Fruit fly (Drosophila melanogaster) whole organism, embryonic: Measurements from ENCODE around the gene His3.3B.

Experiments
- Abd-B ChIP-seq: fragments of 200-800 bp; sonication (Bioruptor generic); optimal IDR thresholded peaks from 2 replicates; lab custom pipeline; 2018; ENCODE audit warnings: missing biosample characterization, mild to moderate bottlenecking, missing genetic modification characterization, moderate library complexity
- Ada2b ChIP-seq: fragments of 200-800 bp; sonication (Bioruptor generic); IDR thresholded peaks from 2 replicates; pipeline ENCODE4 v1.3.6; 2022; ENCODE audit warnings: missing biosample characterization, missing genetic modification characterization
- CG10209 ChIP-seq: fragments of 200-800 bp; sonication (Bioruptor generic); optimal IDR thresholded peaks from 3 replicates; lab custom pipeline; 2017; ENCODE audit warnings: missing biosample characterization, mild to moderate bottlenecking, missing genetic modification characterization, missing genetic modification reagents
- CG11093 ChIP-seq: fragments of 200-800 bp; sonication (Bioruptor generic); IDR thresholded peaks from 3 replicates; pipeline ENCODE4 v1.3.6; 2022; ENCODE audit warnings: missing biosample characterization, missing genetic modification characterization
- CG11504 ChIP-seq: fragments of 200-800 bp; sonication (Bioruptor generic); optimal IDR thresholded peaks from 3 replicates; lab custom pipeline; 2019; ENCODE audit warnings: missing biosample characterization, mild to moderate bottlenecking, missing genetic modification characterization, moderate library complexity
- CG12744 ChIP-seq: fragments of 200-800 bp; sonication (Bioruptor generic); optimal IDR thresholded peaks from 2 replicates; lab custom pipeline; 2016; ENCODE audit warnings: missing biosample characterization, missing genetic modification characterization
- CG17186 ChIP-seq: fragments of 200-800 bp; sonication (Bioruptor generic); optimal IDR thresholded peaks from 3 replicates; lab custom pipeline; 2017; ENCODE audit warnings: missing biosample characterization, missing genetic modification reagents, missing genetic modification characterization
- CG17361 ChIP-seq: fragments of 200-800 bp; sonication (Bioruptor generic); IDR thresholded peaks from 3 replicates; pipeline ENCODE4 v1.3.6; 2022; ENCODE audit warnings: missing biosample characterization, missing genetic modification characterization
- CG2116 ChIP-seq: fragments of 200-800 bp; sonication (Bioruptor generic); optimal IDR thresholded peaks from 3 replicates; lab custom pipeline; 2018; ENCODE audit warnings: missing biosample characterization, mild to moderate bottlenecking, missing genetic modification characterization
- CG34224 ChIP-seq: fragments of 200-800 bp; sonication (Bioruptor generic); IDR thresholded peaks from 3 replicates; pipeline ENCODE4 v1.3.6; 2022; ENCODE audit warnings: missing biosample characterization, missing genetic modification characterization; ENCODE audit not compliant: partially characterized antibody
- CG3838 ChIP-seq: fragments of 200-800 bp; sonication (Bioruptor generic); optimal IDR thresholded peaks from 3 replicates; lab custom pipeline; 2016; ENCODE audit warnings: missing biosample characterization, missing genetic modification characterization
- CG3847 ChIP-seq: fragments of 200-800 bp; sonication (Bioruptor generic); IDR thresholded peaks from 2 replicates; pipeline ENCODE4 v1.3.6; 2022; ENCODE audit warnings: missing biosample characterization, missing genetic modification characterization
- CG3995 ChIP-seq: fragments of 200-800 bp; sonication (Bioruptor generic); optimal IDR thresholded peaks from 3 replicates; lab custom pipeline; 2016; ENCODE audit warnings: missing biosample characterization, missing genetic modification characterization
- CG4820 ChIP-seq: fragments of 200-800 bp; sonication (Bioruptor generic); optimal IDR thresholded peaks from 3 replicates; lab custom pipeline; 2016; ENCODE audit warnings: missing biosample characterization, missing genetic modification characterization
- CG5245 ChIP-seq: fragments of 200-800 bp; sonication (Bioruptor generic); optimal IDR thresholded peaks from 3 replicates; lab custom pipeline; 2016; ENCODE audit warnings: missing biosample characterization, missing genetic modification characterization
- CG6272 ChIP-seq: fragments of 200-800 bp; sonication (Bioruptor generic); IDR thresholded peaks from 2 replicates; pipeline ENCODE4 v1.3.6; 2022; ENCODE audit warnings: missing biosample characterization, missing genetic modification characterization
- CG9437 ChIP-seq: fragments of 200-800 bp; sonication (Bioruptor generic); optimal IDR thresholded peaks from 2 replicates; lab custom pipeline; 2018; ENCODE audit warnings: missing biosample characterization, mild to moderate bottlenecking, missing genetic modification characterization
- D19B ChIP-seq: fragments of 200-800 bp; sonication (Bioruptor generic); optimal IDR thresholded peaks from 2 replicates; lab custom pipeline; 2017; ENCODE audit warnings: missing biosample characterization, mild to moderate bottlenecking, missing genetic modification characterization
- Dip3 ChIP-seq: fragments of 200-800 bp; sonication (Bioruptor generic); optimal IDR thresholded peaks from 3 replicates; lab custom pipeline; 2016; ENCODE audit warnings: missing biosample characterization, missing genetic modification characterization
- Drgx ChIP-seq: fragments of 200-800 bp; sonication (Bioruptor generic); IDR thresholded peaks from 2 replicates; pipeline ENCODE4 v1.3.6; 2022; ENCODE audit warnings: missing biosample characterization, missing genetic modification characterization
- Fer1 ChIP-seq: fragments of 200-800 bp; sonication (Bioruptor generic); optimal IDR thresholded peaks from 2 replicates; lab custom pipeline; 2017; ENCODE audit warnings: missing biosample characterization, mild to moderate bottlenecking, missing genetic modification characterization
- Gsc ChIP-seq: fragments of 200-800 bp; sonication (Bioruptor generic); IDR thresholded peaks from 2 replicates; pipeline ENCODE4 v1.3.6; 2022; ENCODE audit warnings: missing biosample characterization, missing genetic modification characterization
- H15 ChIP-seq: fragments of 200-800 bp; sonication (Bioruptor generic); IDR thresholded peaks from 3 replicates; pipeline ENCODE4 v1.3.6; 2022; ENCODE audit warnings: missing biosample characterization, missing genetic modification characterization
- HmgZ ChIP-seq: fragments of 200-800 bp; sonication (Bioruptor generic); optimal IDR thresholded peaks from 2 replicates; lab custom pipeline; 2018; ENCODE audit warnings: missing biosample characterization, mild to moderate bottlenecking, missing genetic modification characterization
- Max ChIP-seq: fragments of 200-800 bp; sonication (Bioruptor generic); optimal IDR thresholded peaks from 2 replicates; lab custom pipeline; 2016; ENCODE audit warnings: missing biosample characterization, mild to moderate bottlenecking, missing genetic modification characterization
- Oaz ChIP-seq: fragments of 200-800 bp; sonication (Bioruptor generic); IDR thresholded peaks from 2 replicates; pipeline ENCODE4 v1.3.6; 2022; ENCODE audit warnings: missing biosample characterization, missing genetic modification characterization
- Six4 ChIP-seq: fragments of 200-800 bp; sonication (Bioruptor generic); optimal IDR thresholded peaks from 2 replicates; lab custom pipeline; 2016; ENCODE audit warnings: missing biosample characterization, missing genetic modification characterization
- Usf ChIP-seq: fragments of 200-800 bp; sonication (Bioruptor generic); optimal IDR thresholded peaks from 2 replicates; lab custom pipeline; 2017; ENCODE audit warnings: missing genotype, missing biosample characterization, missing genetic modification characterization
- cas ChIP-seq: fragments of 200-800 bp; sonication (Bioruptor generic); IDR thresholded peaks from 2 replicates; pipeline ENCODE4 v1.3.6; 2022; ENCODE audit warnings: missing biosample characterization, missing genetic modification characterization
- cato ChIP-seq: fragments of 200-800 bp; sonication (Bioruptor generic); optimal IDR thresholded peaks from 2 replicates; lab custom pipeline; 2016; ENCODE audit warnings: missing biosample characterization, missing genetic modification characterization, borderline replicate concordance
- dimm ChIP-seq: fragments of 200-800 bp; sonication (Bioruptor generic); IDR thresholded peaks from 2 replicates; pipeline ENCODE4 v1.3.6; 2022; ENCODE audit warnings: missing biosample characterization, missing genetic modification characterization
- dpn ChIP-seq, 2 experiments: fragments of 200-800 bp; sonication (Bioruptor generic); optimal IDR thresholded peaks; 3 replicates each; lab custom pipeline; 2016; ENCODE audit warnings: missing biosample characterization in 2 of 2, missing genetic modification characterization in 2 of 2
- ems ChIP-seq: fragments of 200-800 bp; sonication (Bioruptor generic); optimal IDR thresholded peaks from 3 replicates; lab custom pipeline; 2016; ENCODE audit warnings: missing biosample characterization, missing genetic modification characterization
- grau ChIP-seq: fragments of 200-800 bp; optimal IDR thresholded peaks from 3 replicates; lab custom pipeline; 2019; ENCODE audit warnings: missing biosample characterization, mild to moderate bottlenecking, missing genetic modification characterization, moderate library complexity
- grn ChIP-seq: fragments of 200-800 bp; sonication (Bioruptor generic); optimal IDR thresholded peaks from 3 replicates; lab custom pipeline; 2017; ENCODE audit warnings: missing biosample characterization, missing genetic modification characterization
- gro ChIP-seq: fragments of 200-800 bp; sonication (Bioruptor generic); optimal IDR thresholded peaks from 2 replicates; lab custom pipeline; 2016; ENCODE audit warnings: missing biosample characterization, missing genetic modification characterization
- ham ChIP-seq: fragments of 200-800 bp; sonication (Bioruptor generic); IDR thresholded peaks from 2 replicates; pipeline ENCODE4 v1.3.6; 2022; ENCODE audit warnings: missing biosample characterization, missing genetic modification characterization
- hbn ChIP-seq: fragments of 200-800 bp; sonication (Bioruptor generic); IDR thresholded peaks from 2 replicates; pipeline ENCODE4 v1.3.6; 2022; ENCODE audit warnings: missing biosample characterization, missing genetic modification characterization; ENCODE audit not compliant: partially characterized antibody
- hth ChIP-seq: fragments of >200 bp; optimal IDR thresholded peaks from 2 replicates; lab custom pipeline; 2017; ENCODE audit warnings: inconsistent platforms
- ind ChIP-seq: fragments of 200-800 bp; sonication (Bioruptor generic); optimal IDR thresholded peaks from 3 replicates; lab custom pipeline; 2016; ENCODE audit warnings: missing biosample characterization, missing genetic modification characterization
- mam ChIP-seq: fragments of 200-800 bp; sonication (Bioruptor generic); optimal IDR thresholded peaks from 3 replicates; lab custom pipeline; 2016; ENCODE audit warnings: missing biosample characterization, missing genetic modification characterization
- nmo ChIP-seq: fragments of 200-800 bp; sonication (Bioruptor generic); optimal IDR thresholded peaks from 2 replicates; lab custom pipeline; 2018; ENCODE audit warnings: missing biosample characterization, mild to moderate bottlenecking, missing genetic modification characterization, moderate library complexity
- odd ChIP-seq: fragments of 200-800 bp; sonication (Bioruptor generic); optimal IDR thresholded peaks from 2 replicates; lab custom pipeline; 2017; ENCODE audit warnings: missing biosample characterization, mild to moderate bottlenecking, missing genetic modification characterization
- pfk ChIP-seq: fragments of 200-800 bp; sonication (Bioruptor generic); optimal IDR thresholded peaks from 2 replicates; lab custom pipeline; 2018; ENCODE audit warnings: missing biosample characterization, mild to moderate bottlenecking, missing genetic modification characterization, moderate library complexity
- sima ChIP-seq: fragments of 200-800 bp; sonication (Bioruptor generic); optimal IDR thresholded peaks from 2 replicates; lab custom pipeline; 2016; ENCODE audit warnings: missing biosample characterization, missing genetic modification characterization
- sqz ChIP-seq: fragments of 200-800 bp; sonication (Bioruptor generic); optimal IDR thresholded peaks from 3 replicates; lab custom pipeline; 2018; ENCODE audit warnings: missing biosample characterization, mild to moderate bottlenecking, missing genetic modification characterization
- ssp ChIP-seq: fragments of 200-800 bp; sonication (Bioruptor generic); IDR thresholded peaks from 2 replicates; pipeline ENCODE4 v1.3.6; 2022; ENCODE audit warnings: missing biosample characterization, missing genetic modification characterization
- tio ChIP-seq: fragments of 200-800 bp; sonication (Bioruptor generic); optimal IDR thresholded peaks from 2 replicates; lab custom pipeline; 2017; ENCODE audit warnings: missing biosample characterization, missing genetic modification characterization, inconsistent platforms
- wor ChIP-seq: fragments of 200-800 bp; sonication (Bioruptor generic); IDR thresholded peaks from 2 replicates; pipeline ENCODE4 v1.3.6; 2022; ENCODE audit warnings: missing biosample characterization, missing genetic modification characterization
- zfh2 ChIP-seq: fragments of 200-800 bp; sonication (Bioruptor generic); optimal IDR thresholded peaks from 2 replicates; lab custom pipeline; 2016; ENCODE audit warnings: missing biosample characterization, missing genetic modification characterization

The His3.3B gene

dm6 chrX:9142224-9142802 is 14.2 kb downstream of the His3.3B start, which contains the start of gene CG7065 (continued):
- TF ChIP-seq hbn (GFP tag; lab: Robert Waterston, UW): peak; percentile 53

dm6 chrX:9141219-9141618 is 15.2 kb downstream of the His3.3B start:
- TF ChIP-seq CG11504 (tag; lab: Kevin White, UChicago) (no peak), pfk (GFP tag; lab: Kevin White, UChicago) (no peak), ems (GFP tag; lab: Kevin White, UChicago) (peak; percentile 67), Drgx (GFP tag; lab: Robert Waterston, UW) (peak; percentile 87), CG3995 (GFP tag; lab: Kevin White, UChicago) (no peak), hth (no peak), CG3847 (GFP tag; lab: Robert Waterston, UW) (peak; percentile 76), CG9437 (GFP tag; lab: Kevin White, UChicago) (peak; percentile 19), CG12744 (GFP tag; lab: Kevin White, UChicago) (no peak), Dip3 (peak; percentile 58), CG11093 (GFP tag; lab: Robert Waterston, UW) (peak; percentile 80), nmo (peak; percentile 74), CG34224 (GFP tag; lab: Robert Waterston, UW) (no peak), CG17186 (GFP tag; lab: Kevin White, UChicago) (no peak), tio (GFP tag; lab: Kevin White, UChicago) (no peak), Gsc (GFP tag; lab: Robert Waterston, UW) (peak; percentile 63), gro (GFP tag; lab: Kevin White, UChicago) (no peak), CG3838 (GFP tag; lab: Kevin White, UChicago) (no peak), H15 (GFP tag; lab: Robert Waterston, UW) (peak; percentile 85), odd (GFP tag; lab: Kevin White, UChicago) (no peak), sima (GFP tag; lab: Kevin White, UChicago) (no peak), CG2116 (GFP tag; lab: Kevin White, UChicago) (peak; percentile 5), Six4 (GFP tag; lab: Kevin White, UChicago) (peak; percentile 68), grau (tag; lab: Kevin White, UChicago) (peak; percentile 98), cas (GFP tag; lab: Robert Waterston, UW) (no peak), ssp (peak; percentile 77), Abd-B (GFP tag; lab: Kevin White, UChicago) (peak; percentile 70), Fer1 (GFP tag; lab: Kevin White, UChicago) (peak; percentile 73), CG6272 (peak; percentile 83), cato (GFP tag; lab: Kevin White, UChicago) (no peak), Max (GFP tag; lab: Kevin White, UChicago) (no peak), ind (GFP tag; lab: Kevin White, UChicago) (peak; percentile 78), CG5245 (GFP tag; lab: Kevin White, UChicago) (peak; percentile 57), wor (GFP tag; lab: Robert Waterston, UW) (peak; percentile 75; the same call in 1 of the 2 replicates), dimm (GFP tag; lab: Robert Waterston, UW) (peak; percentile 56; the same call in 1 of the 2 replicates), Usf (peak; percentile 42), CG17361 (GFP tag; lab: Robert Waterston, UW) (peak; percentile 77), D19B (GFP tag; lab: Kevin White, UChicago) (no peak), HmgZ (tag; lab: Kevin White, UChicago) (peak; percentile 34), dpn (GFP tag; optimal IDR thresholded peaks at IDR 0.05; lab: Kevin White, UChicago) (peak; percentile 72 to 76), sqz (GFP tag; lab: Kevin White, UChicago) (peak; percentile 7), CG10209 (GFP tag; lab: Kevin White, UChicago) (peak; percentile 72), zfh2 (GFP tag; lab: Kevin White, UChicago) (peak; percentile 13), Oaz (GFP tag; lab: Robert Waterston, UW) (peak; percentile 75), grn (peak; percentile 31), CG4820 (GFP tag; lab: Kevin White, UChicago) (peak; percentile 70), Ada2b (GFP tag; lab: Robert Waterston, UW) (peak; percentile 86), ham (GFP tag; lab: Robert Waterston, UW) (peak; percentile 55; the same call in 1 of the 2 replicates), mam (GFP tag; lab: Kevin White, UChicago) (peak; percentile 72)
